Fruit fly (Drosophila melanogaster) whole organism, prepupa: ENCODE data around the gene CG3009.

Experiments
- CG11762 ChIP-seq: fragments of 200-800 bp; sonication (Bioruptor generic); optimal IDR thresholded peaks from 3 replicates; lab custom pipeline; 2016; ENCODE audit warnings: missing biosample characterization, missing genetic modification characterization; ENCODE audit not compliant: insufficient read depth
- Eip78C ChIP-seq: fragments of 200-800 bp; sonication (Bioruptor generic); peaks from one replicate; lab custom pipeline; 2016; ENCODE audit warnings: missing biosample characterization, missing genetic modification characterization
- fkh ChIP-seq: fragments of 200-800 bp; sonication (Bioruptor generic); optimal IDR thresholded peaks from 3 replicates; lab custom pipeline; 2017; ENCODE audit warnings: missing biosample characterization, mild to moderate bottlenecking, missing genetic modification characterization, moderate library complexity

CG3009 gene

DNA sequence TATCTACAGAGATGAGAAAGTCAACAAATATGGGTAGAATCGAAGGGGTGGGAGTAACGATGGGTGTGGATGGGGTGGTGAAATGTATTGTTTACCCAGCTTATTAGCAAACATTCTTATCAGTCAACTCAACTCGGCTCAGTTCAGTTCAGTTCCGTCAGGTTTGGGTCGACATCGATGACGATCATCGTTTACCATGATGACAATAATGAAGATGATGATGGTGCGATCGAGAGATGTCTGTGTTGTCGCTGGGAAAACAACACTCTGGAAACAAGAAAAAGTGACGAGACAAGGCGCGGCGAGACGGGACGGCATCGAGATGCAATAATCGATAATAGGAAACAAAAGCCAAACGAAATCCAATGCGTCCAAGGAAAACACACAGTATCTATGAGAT lies 56.8 kb downstream of the CG3009 start:
- TF ChIP-seq CG11762 (GFP tag; lab: Kevin White, UChicago) (no peak), fkh (peak; percentile 88), Eip78C (GFP tag; lab: Kevin White, UChicago) (peak; percentile 31)
